Fruit fly (Drosophila melanogaster) whole organism, embryonic: ENCODE data around the gene Fer3.
A peak's percentile ranks its signal among the peaks of the same experiment; 100 is the strongest.

Experiments used
- Atf6 ChIP-seq: fragments of 200-800 bp; sonication (Bioruptor generic); IDR thresholded peaks from 2 replicates; pipeline ENCODE4 v1.3.6; 2022; ENCODE audit warnings: missing biosample characterization, missing genetic modification characterization
- CG1024 ChIP-seq: fragments of 200-800 bp; sonication (Bioruptor generic); IDR thresholded peaks from 2 replicates; pipeline ENCODE4 v1.3.6; 2022; ENCODE audit warnings: missing biosample characterization, missing genetic modification characterization
- CG10321 ChIP-seq: fragments of 200-800 bp; sonication (Bioruptor generic); IDR thresholded peaks from 2 replicates; pipeline ENCODE4 v1.3.6; 2022; ENCODE audit warnings: missing biosample characterization, missing genetic modification characterization
- CG1233 ChIP-seq: fragments of 200-800 bp; sonication (Bioruptor generic); optimal IDR thresholded peaks from 4 replicates; lab custom pipeline; 2018; ENCODE audit warnings: missing biosample characterization, mild to moderate bottlenecking, missing genetic modification characterization
- CG12659 ChIP-seq: fragments of 200-800 bp; sonication (Bioruptor generic); optimal IDR thresholded peaks from 3 replicates; lab custom pipeline; 2017; ENCODE audit warnings: mild to moderate bottlenecking, missing biosample characterization, missing genetic modification reagents, missing genetic modification characterization
- CG13287 ChIP-seq: fragments of 200-800 bp; sonication (Bioruptor generic); IDR thresholded peaks from 2 replicates; pipeline ENCODE4 v1.3.6; 2022; ENCODE audit warnings: missing biosample characterization, missing genetic modification characterization; ENCODE audit not compliant: partially characterized antibody
- CG13624 ChIP-seq: fragments of 200-800 bp; sonication (Bioruptor generic); optimal IDR thresholded peaks from 2 replicates; lab custom pipeline; 2016; ENCODE audit warnings: missing biosample characterization, missing genetic modification characterization
- CG14014 ChIP-seq: fragments of 200-800 bp; sonication (Bioruptor generic); IDR thresholded peaks from 2 replicates; pipeline ENCODE4 v1.3.6; 2022; ENCODE audit warnings: missing biosample characterization, missing genetic modification characterization
- CG14860 ChIP-seq: fragments of 200-800 bp; sonication (Bioruptor generic); IDR thresholded peaks from 3 replicates; pipeline ENCODE4 v1.3.6; 2022; ENCODE audit warnings: missing biosample characterization, missing genetic modification characterization; ENCODE audit not compliant: partially characterized antibody
- CG17612 ChIP-seq: fragments of 200-800 bp; sonication (Bioruptor generic); IDR thresholded peaks from 2 replicates; pipeline ENCODE4 v1.3.6; 2022; ENCODE audit warnings: missing biosample characterization, missing genetic modification characterization
- CG4360 ChIP-seq: fragments of 200-800 bp; sonication (Bioruptor generic); IDR thresholded peaks from 2 replicates; pipeline ENCODE4 v1.3.6; 2022; ENCODE audit warnings: missing biosample characterization, missing genetic modification characterization
- CG4730 ChIP-seq: fragments of 200-800 bp; sonication (Bioruptor generic); IDR thresholded peaks from 2 replicates; pipeline ENCODE4 v1.3.6; 2022; ENCODE audit warnings: missing biosample characterization, missing genetic modification characterization
- CG8478 ChIP-seq: fragments of >200 bp; optimal IDR thresholded peaks from 2 replicates; lab custom pipeline; 2018
- CG8765 ChIP-seq: fragments of 200-800 bp; sonication (Bioruptor generic); IDR thresholded peaks from 2 replicates; pipeline ENCODE4 v1.3.6; 2022; ENCODE audit warnings: missing biosample characterization, missing genetic modification characterization
- CG9727 ChIP-seq: fragments of 200-800 bp; sonication (Bioruptor generic); optimal IDR thresholded peaks from 3 replicates; lab custom pipeline; 2017; ENCODE audit warnings: missing biosample characterization, mild to moderate bottlenecking, missing genetic modification characterization
- Deaf1 ChIP-seq: fragments of 200-800 bp; optimal IDR thresholded peaks from 3 replicates; lab custom pipeline; 2019; ENCODE audit warnings: missing biosample characterization, mild to moderate bottlenecking, missing genetic modification characterization, moderate library complexity
- Eip74EF ChIP-seq, 2 experiments: fragments of 200-800 bp in 1 of 2; fragments of >200 bp in 1 of 2; sonication (Bioruptor generic) in 1 of 2; optimal IDR thresholded peaks; 2 replicates each; lab custom pipeline; 2017 to 2019; ENCODE audit warnings: missing biosample characterization in 2 of 2, missing genetic modification characterization in 2 of 2, mild to moderate bottlenecking in 1 of 2, moderate library complexity in 1 of 2
- Ets65A ChIP-seq: fragments of 200-800 bp; sonication (Bioruptor generic); peaks from one replicate; lab custom pipeline; 2016; ENCODE audit warnings: missing biosample characterization, missing genetic modification characterization
- HmgD ChIP-seq: fragments of 200-800 bp; sonication (Bioruptor generic); optimal IDR thresholded peaks from 3 replicates; lab custom pipeline; 2016; ENCODE audit warnings: missing biosample characterization, missing genetic modification characterization
- Hr39 ChIP-seq: fragments of >200 bp; optimal IDR thresholded peaks from 2 replicates; lab custom pipeline; 2017
- Meics ChIP-seq: fragments of 200-800 bp; sonication (Bioruptor generic); optimal IDR thresholded peaks from 2 replicates; lab custom pipeline; 2017; ENCODE audit warnings: missing biosample characterization, mild to moderate bottlenecking, missing genetic modification characterization
- Mes4 ChIP-seq: fragments of 200-800 bp; sonication (Bioruptor generic); optimal IDR thresholded peaks from 2 replicates; lab custom pipeline; 2016; ENCODE audit warnings: missing biosample characterization, missing genetic modification characterization
- NFAT ChIP-seq: fragments of 200-800 bp; sonication (Bioruptor generic); IDR thresholded peaks from 2 replicates; pipeline ENCODE4 v1.3.6; 2022; ENCODE audit warnings: missing biosample characterization, missing genetic modification characterization
- Rfx ChIP-seq: fragments of 200-800 bp; sonication (Bioruptor generic); IDR thresholded peaks from 2 replicates; pipeline ENCODE4 v1.3.6; 2022; ENCODE audit warnings: missing biosample characterization, missing genetic modification characterization
- ac ChIP-seq: fragments of 200-800 bp; sonication (Bioruptor generic); optimal IDR thresholded peaks from 3 replicates; lab custom pipeline; 2017; ENCODE audit warnings: missing biosample characterization, mild to moderate bottlenecking, missing genetic modification characterization
- cas ChIP-seq: fragments of 200-800 bp; sonication (Bioruptor generic); IDR thresholded peaks from 2 replicates; pipeline ENCODE4 v1.3.6; 2022; ENCODE audit warnings: missing biosample characterization, missing genetic modification characterization
- chinmo ChIP-seq: fragments of 200-800 bp; sonication (Bioruptor generic); IDR thresholded peaks from 4 replicates; pipeline ENCODE4 v1.3.6; 2022; ENCODE audit warnings: missing biosample characterization, missing genetic modification characterization; ENCODE audit not compliant: partially characterized antibody
- danr ChIP-seq: fragments of 200-800 bp; sonication (Bioruptor generic); IDR thresholded peaks from 2 replicates; pipeline ENCODE4 v1.3.6; 2022; ENCODE audit warnings: missing biosample characterization, missing genetic modification characterization
- ems ChIP-seq: fragments of 200-800 bp; sonication (Bioruptor generic); optimal IDR thresholded peaks from 3 replicates; lab custom pipeline; 2016; ENCODE audit warnings: missing biosample characterization, missing genetic modification characterization
- ewg ChIP-seq: fragments of 200-800 bp; sonication (Bioruptor generic); optimal IDR thresholded peaks from 3 replicates; lab custom pipeline; 2017; ENCODE audit warnings: mild to moderate bottlenecking, missing biosample characterization, missing genetic modification reagents, missing genetic modification characterization
- jing ChIP-seq: fragments of 200-800 bp; sonication (Bioruptor generic); optimal IDR thresholded peaks from 2 replicates; lab custom pipeline; 2018; ENCODE audit warnings: missing biosample characterization, mild to moderate bottlenecking, missing genetic modification characterization
- knrl ChIP-seq: fragments of 200-800 bp; sonication (Bioruptor generic); IDR thresholded peaks from 3 replicates; pipeline ENCODE4 v1.3.6; 2022; ENCODE audit warnings: missing biosample characterization, missing genetic modification characterization; ENCODE audit not compliant: partially characterized antibody
- luna ChIP-seq: fragments of 200-800 bp; sonication (Bioruptor generic); optimal IDR thresholded peaks from 2 replicates; lab custom pipeline; 2016; ENCODE audit warnings: missing biosample characterization, missing genetic modification characterization
- nmo ChIP-seq: fragments of 200-800 bp; sonication (Bioruptor generic); optimal IDR thresholded peaks from 2 replicates; lab custom pipeline; 2018; ENCODE audit warnings: missing biosample characterization, mild to moderate bottlenecking, missing genetic modification characterization, moderate library complexity
- pros ChIP-seq: fragments of 200-800 bp; sonication (Bioruptor generic); optimal IDR thresholded peaks from 3 replicates; lab custom pipeline; 2019; ENCODE audit warnings: missing biosample characterization, mild to moderate bottlenecking, missing genetic modification characterization, moderate library complexity
- scrt ChIP-seq: fragments of 200-800 bp; sonication (Bioruptor generic); optimal IDR thresholded peaks from 2 replicates; lab custom pipeline; 2018; ENCODE audit warnings: missing biosample characterization, mild to moderate bottlenecking, missing genetic modification characterization, moderate library complexity
- sens ChIP-seq: fragments of 200-800 bp; sonication (Bioruptor generic); peaks from one replicate; lab custom pipeline; 2016; ENCODE audit warnings: missing biosample characterization, missing genetic modification characterization
- sima ChIP-seq: fragments of 200-800 bp; sonication (Bioruptor generic); optimal IDR thresholded peaks from 2 replicates; lab custom pipeline; 2016; ENCODE audit warnings: missing biosample characterization, missing genetic modification characterization
- slbo ChIP-seq: fragments of 200-800 bp; sonication (Bioruptor generic); IDR thresholded peaks from 2 replicates; pipeline ENCODE4 v1.3.6; 2022; ENCODE audit warnings: missing biosample characterization, missing genetic modification characterization
- ttk ChIP-seq: fragments of 200-800 bp; sonication (Bioruptor generic); IDR thresholded peaks from 2 replicates; pipeline ENCODE4 v2.1.2; 2022; ENCODE audit warnings: missing biosample characterization, missing genetic modification characterization
- tup ChIP-seq: fragments of 200-800 bp; sonication (Bioruptor generic); optimal IDR thresholded peaks from 2 replicates; lab custom pipeline; 2016; ENCODE audit warnings: missing biosample characterization, mild to moderate bottlenecking, missing genetic modification characterization, moderate library complexity
- vnd ChIP-seq: fragments of 200-800 bp; sonication (Bioruptor generic); IDR thresholded peaks from 3 replicates; pipeline ENCODE4 v1.3.6; 2022; ENCODE audit warnings: missing biosample characterization, missing genetic modification characterization; ENCODE audit not compliant: partially characterized antibody
- vvl ChIP-seq: fragments of 200-800 bp; sonication (Bioruptor generic); IDR thresholded peaks from 2 replicates; pipeline ENCODE4 v1.3.6; 2022; ENCODE audit warnings: missing biosample characterization, missing genetic modification characterization
- yki ChIP-seq: fragments of >200 bp; optimal IDR thresholded peaks from 3 replicates; lab custom pipeline; 2018

Fer3 gene

DNA sequence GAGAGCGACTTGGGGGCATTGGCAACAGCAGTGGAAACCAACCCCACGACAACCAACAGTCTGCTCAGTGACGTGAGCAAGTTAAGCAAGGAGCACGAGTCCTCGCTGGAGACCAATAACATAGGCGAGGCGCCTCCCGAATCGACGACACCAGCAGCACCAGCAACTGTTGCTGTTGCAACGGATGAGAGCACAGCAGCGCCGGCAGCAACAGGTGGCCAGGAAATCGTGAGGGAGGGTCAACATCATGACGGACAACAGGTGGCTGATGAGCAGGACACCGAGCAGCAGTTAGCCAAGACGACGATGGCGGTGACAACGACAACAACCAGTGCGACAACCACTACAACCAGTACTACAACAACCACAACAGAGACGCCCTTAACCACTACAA, 24.2 kb downstream of the Fer3 start:
- no peak for TF ChIP-seq CG1024 (GFP tag; lab: Robert Waterston, UW)
- no peak for TF ChIP-seq CG1233
- no peak for TF ChIP-seq sens (GFP tag; lab: Kevin White, UChicago)
- no peak for TF ChIP-seq Atf6 (GFP tag; lab: Robert Waterston, UW)
- no peak for TF ChIP-seq NFAT
- TF ChIP-seq Rfx, result no peak
- TF ChIP-seq CG17612, result no peak
- TF ChIP-seq CG12659, result no peak
- no peak for TF ChIP-seq CG9727
- no peak for TF ChIP-seq jing (GFP tag; lab: Kevin White, UChicago)
- TF ChIP-seq CG8478 (lab: Kevin White, UChicago), result peak; percentile 83
- TF ChIP-seq Meics (GFP tag; lab: Kevin White, UChicago), result no peak
- TF ChIP-seq CG13287 (GFP tag; lab: Robert Waterston, UW), result no peak
- no peak for TF ChIP-seq sima (GFP tag; lab: Kevin White, UChicago)
- no peak for TF ChIP-seq slbo (GFP tag; lab: Robert Waterston, UW)
- TF ChIP-seq pros, result no peak
- TF ChIP-seq luna, result no peak
- TF ChIP-seq tup (GFP tag; lab: Kevin White, UChicago), result no peak
- no peak for TF ChIP-seq knrl (GFP tag; lab: Robert Waterston, UW)
- TF ChIP-seq vnd (GFP tag; lab: Robert Waterston, UW), result no peak
- TF ChIP-seq ems, result no peak
- TF ChIP-seq Eip74EF (GFP tag; optimal IDR thresholded peaks at IDR 0.05; lab: Kevin White, UChicago), result no peak
- no peak for TF ChIP-seq vvl
- no peak for TF ChIP-seq ac
- TF ChIP-seq CG14860, result no peak
- TF ChIP-seq chinmo, result 0 out of 4 replicates have a peak, but pooled peaks have one; percentile 16
- no peak for TF ChIP-seq CG14014 (GFP tag; lab: Robert Waterston, UW)
- TF ChIP-seq ewg (GFP tag; lab: Kevin White, UChicago), result no peak
- TF ChIP-seq Deaf1, result peak; percentile 17
- TF ChIP-seq yki (lab: Kevin White, UChicago), result no peak
- TF ChIP-seq Ets65A (GFP tag; lab: Kevin White, UChicago), result peak; percentile 41
- no peak for TF ChIP-seq ttk
- TF ChIP-seq HmgD (GFP tag; lab: Kevin White, UChicago), result no peak
- TF ChIP-seq CG4360, result peak; percentile 25; the same call in 1 of the 2 replicates
- TF ChIP-seq CG13624 (GFP tag; lab: Kevin White, UChicago), result no peak
- no peak for TF ChIP-seq CG8765 (GFP tag; lab: Robert Waterston, UW)
- no peak for TF ChIP-seq CG10321 (GFP tag; lab: Robert Waterston, UW)
- TF ChIP-seq CG4730, result no peak
- no peak for TF ChIP-seq danr (GFP tag; lab: Robert Waterston, UW)
- peak; percentile 88 for TF ChIP-seq scrt (GFP tag; lab: Kevin White, UChicago)
- no peak for TF ChIP-seq Mes4 (GFP tag; lab: Kevin White, UChicago)
- no peak for TF ChIP-seq nmo (GFP tag; lab: Kevin White, UChicago)
- no peak for TF ChIP-seq cas (GFP tag; lab: Robert Waterston, UW)
- no peak for TF ChIP-seq Hr39 (lab: Kevin White, UChicago)
